Worm (Caenorhabditis elegans) whole organism, young adult: Measurements from ENCODE around the gene B0563.7.

Experiments used
- C06A6.2 ChIP-seq: fragments of 200-800 bp; sonication (Bioruptor generic); conservative IDR thresholded peaks from 2 replicates; pipeline ENCODE4 v1.3.6; 2022; ENCODE audit warnings: missing genetic modification characterization, missing compliant biosample characterization
- C17E4.6 ChIP-seq: fragments of 200-800 bp; sonication (Bioruptor generic); IDR thresholded peaks from 2 replicates; pipeline ENCODE4 v1.3.6; 2022; ENCODE audit warnings: missing genetic modification reagents, missing genetic modification characterization, missing compliant biosample characterization
- F52B5.7 ChIP-seq: sonication (generic microtip); optimal IDR thresholded peaks from 2 replicates; lab custom pipeline; 2016; ENCODE audit warnings: mild to moderate bottlenecking, missing genetic modification characterization, missing compliant biosample characterization
- F57A8.1 ChIP-seq: fragments of 200-800 bp; sonication (Bioruptor generic); optimal IDR thresholded peaks from 2 replicates; lab custom pipeline; 2018; ENCODE audit warnings: mild to moderate bottlenecking, missing genetic modification characterization, moderate library complexity, missing compliant biosample characterization
- T26A5.8 ChIP-seq: sonication (generic microtip); optimal IDR thresholded peaks from 2 replicates; lab custom pipeline; 2016; ENCODE audit warnings: missing genetic modification characterization, missing compliant biosample characterization
- aptf-2 ChIP-seq: fragments of 200-800 bp; sonication (Bioruptor generic); conservative IDR thresholded peaks from 2 replicates; pipeline ENCODE4 v1.3.6; 2022; ENCODE audit warnings: missing genetic modification reagents, missing genetic modification characterization, missing compliant biosample characterization
- attf-3 ChIP-seq: fragments of 200-800 bp; sonication (Bioruptor generic); conservative IDR thresholded peaks from 2 replicates; pipeline ENCODE4 v1.3.6; 2022; ENCODE audit warnings: missing genetic modification reagents, missing genetic modification characterization, missing compliant biosample characterization
- bed-2 ChIP-seq: fragments of 200-800 bp; sonication (Bioruptor generic); IDR thresholded peaks from 2 replicates; pipeline ENCODE4 v1.3.6; 2022; ENCODE audit warnings: missing genetic modification reagents, missing genetic modification characterization, missing compliant biosample characterization
- cebp-1 ChIP-seq, 2 experiments: fragments of 200-800 bp in 1 of 2; sonication (Bioruptor generic) in 1 of 2; sonication (generic microtip) in 1 of 2; IDR thresholded peaks in 1 of 2; optimal IDR thresholded peaks in 1 of 2; 2 replicates each; pipeline versions ENCODE4 v1.3.6 to Lab custom; 2017 to 2022; ENCODE audit warnings: missing compliant biosample characterization in 2 of 2, missing genetic modification characterization in 2 of 2, mild to moderate bottlenecking in 1 of 2, missing genetic modification reagents in 1 of 2, moderate library complexity in 1 of 2
- ceh-27 ChIP-seq: fragments of 200-800 bp; sonication (Bioruptor generic); optimal IDR thresholded peaks from 2 replicates; lab custom pipeline; 2018; ENCODE audit warnings: mild to moderate bottlenecking, missing genetic modification characterization, moderate library complexity, missing compliant biosample characterization
- ceh-91 ChIP-seq: fragments of 200-800 bp; sonication (Bioruptor generic); IDR thresholded peaks from 2 replicates; pipeline ENCODE4 v1.3.6; 2022; ENCODE audit warnings: missing genetic modification reagents, missing genetic modification characterization, missing compliant biosample characterization
- die-1 ChIP-seq: sonication (generic microtip); optimal IDR thresholded peaks from 2 replicates; lab custom pipeline; 2016; ENCODE audit warnings: missing genotype, mild to moderate bottlenecking, missing genetic modification characterization, missing compliant biosample characterization
- dpff-1 ChIP-seq: sonication (generic microtip); optimal IDR thresholded peaks from 2 replicates; lab custom pipeline; 2017; ENCODE audit warnings: mild to moderate bottlenecking, missing genetic modification characterization, missing compliant biosample characterization
- dpl-1 ChIP-seq: fragments of 150-350 bp; optimal IDR thresholded peaks from 2 replicates; lab custom pipeline; 2014; ENCODE audit warnings: missing biosample characterization, missing genetic modification reagents, missing genetic modification characterization
- ekl-4 ChIP-seq: fragments of 200-800 bp; sonication (Bioruptor generic); IDR thresholded peaks from 2 replicates; pipeline ENCODE4 v1.3.6; 2022; ENCODE audit warnings: missing genetic modification reagents, missing genetic modification characterization, missing compliant biosample characterization
- gei-17 ChIP-seq: fragments of 200-800 bp; sonication (Bioruptor generic); optimal IDR thresholded peaks from 2 replicates; lab custom pipeline; 2018; ENCODE audit warnings: mild to moderate bottlenecking, missing genetic modification characterization, missing compliant biosample characterization
- him-1 ChIP-seq: sonication (generic microtip); optimal IDR thresholded peaks from 2 replicates; lab custom pipeline; 2016; ENCODE audit warnings: missing genotype, missing genetic modification reagents, missing genetic modification characterization, missing compliant biosample characterization
- hmg-20 ChIP-seq: fragments of 200-800 bp; sonication (Bioruptor generic); IDR thresholded peaks from 2 replicates; pipeline ENCODE4 v1.3.6; 2022; ENCODE audit warnings: missing genetic modification reagents, missing genetic modification characterization, missing compliant biosample characterization
- hrde-1 ChIP-seq: sonication (generic microtip); optimal IDR thresholded peaks from 2 replicates; lab custom pipeline; 2016; ENCODE audit warnings: missing genetic modification characterization, mild to moderate bottlenecking, missing compliant biosample characterization, moderate library complexity, missing genotype, missing genetic modification reagents, borderline replicate concordance
- lin-26 ChIP-seq: fragments of 200-800 bp; sonication (Bioruptor generic); IDR thresholded peaks from 2 replicates; pipeline ENCODE4 v1.3.6; 2022; ENCODE audit warnings: missing genetic modification reagents, missing genetic modification characterization, missing compliant biosample characterization
- lin-54 ChIP-seq: fragments of 200-800 bp; sonication (Bioruptor generic); optimal IDR thresholded peaks from 2 replicates; lab custom pipeline; 2018; ENCODE audit warnings: mild to moderate bottlenecking, missing genetic modification characterization, missing compliant biosample characterization
- madf-6 ChIP-seq: fragments of 200-800 bp; sonication (Bioruptor generic); IDR thresholded peaks from 2 replicates; pipeline ENCODE4 v1.3.6; 2022; ENCODE audit warnings: missing genetic modification reagents, missing genetic modification characterization, missing compliant biosample characterization
- mcd-1 ChIP-seq: fragments of 200-800 bp; sonication (Bioruptor generic); IDR thresholded peaks from 2 replicates; pipeline ENCODE4 v1.3.6; 2022; ENCODE audit warnings: missing genetic modification reagents, missing genetic modification characterization, missing compliant biosample characterization
- mxl-1 ChIP-seq: sonication (generic microtip); optimal IDR thresholded peaks from 2 replicates; lab custom pipeline; 2016; ENCODE audit warnings: missing genetic modification characterization, missing compliant biosample characterization
- nfya-2 ChIP-seq: fragments of 200-800 bp; sonication (Bioruptor generic); IDR thresholded peaks from 2 replicates; pipeline ENCODE4 v1.3.6; 2022; ENCODE audit warnings: missing genetic modification reagents, missing genetic modification characterization, missing compliant biosample characterization
- nhr-120 ChIP-seq: fragments of 200-800 bp; sonication (Bioruptor generic); IDR thresholded peaks from 2 replicates; pipeline ENCODE4 v1.3.6; 2022; ENCODE audit warnings: missing genetic modification characterization, missing compliant biosample characterization
- nhr-27 ChIP-seq: fragments of 200-800 bp; sonication (Bioruptor generic); optimal IDR thresholded peaks from 2 replicates; lab custom pipeline; 2018; ENCODE audit warnings: mild to moderate bottlenecking, missing genetic modification characterization, moderate library complexity, missing compliant biosample characterization
- nhr-80 ChIP-seq: sonication (generic microtip); optimal IDR thresholded peaks from 2 replicates; lab custom pipeline; 2016; ENCODE audit warnings: missing genetic modification characterization, missing compliant biosample characterization
- nhr-90 ChIP-seq: sonication (generic microtip); optimal IDR thresholded peaks from 2 replicates; lab custom pipeline; 2016; ENCODE audit warnings: missing genotype, mild to moderate bottlenecking, missing genetic modification characterization, missing compliant biosample characterization
- pbrm-1 ChIP-seq: fragments of 200-800 bp; sonication (Bioruptor generic); IDR thresholded peaks from 2 replicates; pipeline ENCODE4 v1.3.6; 2022; ENCODE audit warnings: missing genetic modification reagents, missing genetic modification characterization, missing compliant biosample characterization
- sdz-38 ChIP-seq: sonication (generic microtip); optimal IDR thresholded peaks from 2 replicates; lab custom pipeline; 2016; ENCODE audit warnings: missing genotype, missing genetic modification characterization, missing compliant biosample characterization
- unc-130 ChIP-seq: sonication (generic microtip); optimal IDR thresholded peaks from 2 replicates; lab custom pipeline; 2016; ENCODE audit warnings: missing genetic modification reagents, missing genetic modification characterization, missing compliant biosample characterization
- xnd-1 ChIP-seq: sonication (generic microtip); optimal IDR thresholded peaks from 2 replicates; lab custom pipeline; 2016; ENCODE audit warnings: missing genotype, missing genetic modification reagents, missing genetic modification characterization, missing compliant biosample characterization
- ztf-18 ChIP-seq: sonication (generic microtip); optimal IDR thresholded peaks from 2 replicates; lab custom pipeline; 2016; ENCODE audit warnings: missing genotype, mild to moderate bottlenecking, missing genetic modification characterization, missing compliant biosample characterization
- ztf-22 ChIP-seq: fragments of 200-800 bp; sonication (Bioruptor generic); optimal IDR thresholded peaks from 2 replicates; lab custom pipeline; 2018; ENCODE audit warnings: mild to moderate bottlenecking, missing genetic modification characterization, moderate library complexity, missing compliant biosample characterization

The B0563.7 gene

DNA sequence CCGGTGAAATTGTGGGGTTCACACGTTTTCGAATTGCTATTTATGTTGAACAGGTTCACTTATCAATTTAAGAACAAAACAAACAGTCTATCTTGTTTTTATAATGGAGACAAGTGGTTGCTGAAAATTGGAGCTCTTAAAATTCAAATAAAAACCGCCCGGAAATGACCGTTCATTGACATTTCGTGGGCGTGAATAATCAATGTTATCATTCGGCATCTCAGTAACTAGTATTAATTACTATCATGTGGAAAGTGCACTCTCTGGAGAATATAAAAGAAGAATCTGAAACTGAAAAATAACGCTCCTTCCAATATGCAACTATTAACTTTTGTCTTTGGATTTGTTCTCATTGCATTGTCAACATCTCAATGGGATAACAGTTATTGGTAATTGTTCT is 14.1 kb upstream of the B0563.7 start, which contains the start of gene B0563.9:
Gene B0563.9 (plus strand): TSS at position 301 of the 400 bp plus-strand sequence.
- TF ChIP-seq nfya-2 = no peak
- TF ChIP-seq sdz-38 (tag; lab: Kevin White, UChicago) = no peak
- TF ChIP-seq nhr-80 (tag; lab: Kevin White, UChicago) = no peak
- TF ChIP-seq him-1 (tag; lab: Kevin White, UChicago) = no peak
- TF ChIP-seq ceh-91 = no peak
- no peak for TF ChIP-seq cebp-1 (GFP tag; IDR thresholded peaks at IDR 0.05; lab: Robert Waterston, UW)
- TF ChIP-seq cebp-1 (tag; optimal IDR thresholded peaks at IDR 0.05; lab: Kevin White, UChicago) = no peak
- no peak for TF ChIP-seq mcd-1 (GFP tag; lab: Robert Waterston, UW)
- no peak for TF ChIP-seq attf-3 (GFP tag; lab: Robert Waterston, UW)
- no peak for TF ChIP-seq bed-2

DNA sequence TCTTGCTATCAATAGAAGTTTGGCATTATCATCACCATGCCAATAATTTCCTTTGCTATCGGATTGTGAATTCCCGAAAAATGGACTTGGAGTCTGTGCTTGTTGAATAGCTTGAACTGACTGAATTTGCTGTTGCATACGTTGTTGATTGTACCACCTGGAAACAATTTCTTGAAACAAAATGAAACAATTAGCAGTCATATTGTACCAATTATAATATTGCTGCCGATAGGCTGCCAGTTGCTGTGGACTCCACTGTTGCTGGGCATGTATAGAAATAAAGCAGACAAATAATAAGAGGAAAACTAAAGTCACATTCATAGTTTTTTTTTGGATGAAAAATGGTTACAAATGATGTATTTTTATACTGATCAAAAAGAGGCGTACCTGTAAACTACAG is 12.8 kb upstream of the B0563.7 start, which contains the start of gene B0563.10:
Gene B0563.10 (minus strand): TSS at position 325 of the 400 bp plus-strand sequence.
- no peak for TF ChIP-seq nhr-120
- no peak for TF ChIP-seq hmg-20 (GFP tag; lab: Robert Waterston, UW)
- no peak for TF ChIP-seq unc-130

- TF ChIP-seq aptf-2 = no peak
- TF ChIP-seq F52B5.7 (tag; lab: Kevin White, UChicago) = no peak
- no peak for TF ChIP-seq T26A5.8 (tag; lab: Kevin White, UChicago)
- no peak for TF ChIP-seq die-1 (tag; lab: Kevin White, UChicago)
- TF ChIP-seq lin-26 (GFP tag; lab: Robert Waterston, UW) = no peak
- TF ChIP-seq lin-54 (GFP tag; lab: Kevin White, UChicago) = no peak
- no peak for TF ChIP-seq hrde-1 (tag; lab: Kevin White, UChicago)
Observed at ce11 chrX:9162864-9163263, 8.7 kb upstream of the B0563.7 start, which contains the start of gene tsp-11. Gene tsp-11, plus strand, starts transcription at chrX:9163164.

DNA sequence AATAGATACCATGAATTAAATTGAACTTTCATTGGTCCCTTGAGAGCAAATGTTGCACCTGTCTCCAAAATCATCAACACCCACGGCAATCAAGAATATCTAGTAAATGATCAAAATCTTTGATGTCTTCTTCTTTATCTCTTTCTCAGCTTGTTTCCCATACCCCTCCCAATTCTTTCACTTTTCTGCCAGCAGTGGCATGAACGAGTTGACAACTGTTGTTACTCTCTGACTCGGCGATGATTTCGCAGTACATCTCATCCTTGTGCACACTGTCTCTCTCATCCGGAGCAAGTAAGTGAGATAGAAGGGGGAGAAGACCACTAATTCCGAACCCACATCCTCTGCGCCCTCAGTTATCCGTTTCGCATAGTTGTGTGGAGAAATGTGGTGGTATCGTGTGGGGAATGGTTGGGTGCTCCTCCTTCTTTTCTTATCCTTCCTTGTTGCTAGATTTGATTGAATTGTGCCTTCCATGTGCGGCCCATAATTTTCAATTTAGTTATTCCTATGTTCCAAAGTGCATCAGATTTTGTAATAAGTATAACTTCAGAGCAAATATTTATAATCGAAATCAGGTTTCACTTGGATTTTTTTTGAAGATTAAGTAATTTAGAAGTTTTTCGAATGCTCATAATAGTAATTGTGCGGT is 7.3 kb upstream of the B0563.7 start:
- no peak for TF ChIP-seq nhr-90 (tag; lab: Kevin White, UChicago)
- TF ChIP-seq pbrm-1 (GFP tag; lab: Robert Waterston, UW) = 0 out of 2 replicates have a peak, but pooled peaks have one; percentile 6

ce11 chrX:9155751-9156150 is 1.6 kb upstream of the B0563.7 start:
- TF ChIP-seq xnd-1 (no peak), gei-17 (no peak), C17E4.6 (GFP tag; lab: Robert Waterston, UW) (no peak), die-1 (tag; lab: Kevin White, UChicago) (no peak), nhr-27 (tag; lab: Kevin White, UChicago) (no peak), dpff-1 (no peak), mxl-1 (tag; lab: Kevin White, UChicago) (no peak), ekl-4 (GFP tag; lab: Robert Waterston, UW) (no peak), ztf-18 (tag; lab: Kevin White, UChicago) (no peak), madf-6 (GFP tag; lab: Robert Waterston, UW) (no peak), F57A8.1 (GFP tag; lab: Kevin White, UChicago) (no peak), dpl-1 (GFP tag; lab: Kevin White, UChicago) (no peak), ceh-91 (no peak), ceh-27 (no peak), ztf-22 (GFP tag; lab: Kevin White, UChicago) (no peak), C06A6.2 (GFP tag; lab: Robert Waterston, UW) (no peak)
